Fruit fly (Drosophila melanogaster) whole organism, embryonic: ENCODE data around the gene CG4293.

Source experiments
- BEAF-32 ChIP-seq: fragments of 200-800 bp; sonication (Bioruptor generic); optimal IDR thresholded peaks from 3 replicates; lab custom pipeline; 2017; ENCODE audit warnings: missing biosample characterization, missing genetic modification characterization, mild to moderate bottlenecking, moderate library complexity, missing genetic modification reagents
- Bgb ChIP-seq: fragments of 200-800 bp; sonication (Bioruptor generic); IDR thresholded peaks from 2 replicates; pipeline ENCODE4 v1.3.6; 2022; ENCODE audit warnings: missing biosample characterization, missing genetic modification characterization; ENCODE audit not compliant: partially characterized antibody
- BtbVII ChIP-seq: fragments of 200-800 bp; sonication (Bioruptor generic); optimal IDR thresholded peaks from 3 replicates; lab custom pipeline; 2017; ENCODE audit warnings: missing biosample characterization, mild to moderate bottlenecking, missing genetic modification characterization
- CG10274 ChIP-seq: fragments of 200-800 bp; sonication (Bioruptor generic); optimal IDR thresholded peaks from 3 replicates; lab custom pipeline; 2017; ENCODE audit warnings: missing biosample characterization, mild to moderate bottlenecking, missing genetic modification characterization
- CG10543 ChIP-seq: fragments of 200-800 bp; sonication (Bioruptor generic); optimal IDR thresholded peaks from 3 replicates; lab custom pipeline; 2017; ENCODE audit warnings: missing biosample characterization, mild to moderate bottlenecking, missing genetic modification characterization, moderate library complexity
- CG12071 ChIP-seq: fragments of 200-800 bp; sonication (Bioruptor generic); optimal IDR thresholded peaks from 3 replicates; lab custom pipeline; 2018; ENCODE audit warnings: missing biosample characterization, mild to moderate bottlenecking, missing genetic modification characterization
- CG13287 ChIP-seq: fragments of 200-800 bp; sonication (Bioruptor generic); IDR thresholded peaks from 2 replicates; pipeline ENCODE4 v1.3.6; 2022; ENCODE audit warnings: missing biosample characterization, missing genetic modification characterization; ENCODE audit not compliant: partially characterized antibody
- CG13894 ChIP-seq: fragments of 200-800 bp; sonication (Bioruptor generic); optimal IDR thresholded peaks from 3 replicates; lab custom pipeline; 2018; ENCODE audit warnings: missing biosample characterization, mild to moderate bottlenecking, missing genetic modification characterization, moderate library complexity
- CG14441 ChIP-seq: fragments of 200-800 bp; sonication (Bioruptor generic); IDR thresholded peaks from 2 replicates; pipeline ENCODE4 v1.3.6; 2022; ENCODE audit warnings: missing biosample characterization, missing genetic modification characterization
- CG14860 ChIP-seq: fragments of 200-800 bp; sonication (Bioruptor generic); IDR thresholded peaks from 3 replicates; pipeline ENCODE4 v1.3.6; 2022; ENCODE audit warnings: missing biosample characterization, missing genetic modification characterization; ENCODE audit not compliant: partially characterized antibody
- CG15479 ChIP-seq: fragments of 200-800 bp; sonication (Bioruptor generic); optimal IDR thresholded peaks from 3 replicates; lab custom pipeline; 2019; ENCODE audit warnings: missing biosample characterization, mild to moderate bottlenecking, missing genetic modification characterization, moderate library complexity
- CG15514 ChIP-seq: fragments of 200-800 bp; sonication (Bioruptor generic); optimal IDR thresholded peaks from 3 replicates; lab custom pipeline; 2017; ENCODE audit warnings: missing biosample characterization, missing genetic modification characterization, mild to moderate bottlenecking, moderate library complexity, missing genetic modification reagents
- CG16813 ChIP-seq: fragments of 200-800 bp; sonication (Bioruptor generic); IDR thresholded peaks from 3 replicates; pipeline ENCODE4 v1.3.6; 2022; ENCODE audit warnings: missing biosample characterization, missing genetic modification characterization; ENCODE audit not compliant: partially characterized antibody
- CG17385 ChIP-seq: fragments of 200-800 bp; sonication (Bioruptor generic); optimal IDR thresholded peaks from 3 replicates; lab custom pipeline; 2018; ENCODE audit warnings: missing biosample characterization, mild to moderate bottlenecking, missing genetic modification characterization
- CG17802 ChIP-seq: fragments of 200-800 bp; sonication (Bioruptor generic); optimal IDR thresholded peaks from 2 replicates; lab custom pipeline; 2018; ENCODE audit warnings: missing biosample characterization, mild to moderate bottlenecking, missing genetic modification characterization, moderate library complexity
- CG17912 ChIP-seq: fragments of 200-800 bp; sonication (Bioruptor generic); optimal IDR thresholded peaks from 2 replicates; lab custom pipeline; 2018; ENCODE audit warnings: missing biosample characterization, mild to moderate bottlenecking, missing genetic modification characterization
- CG2129 ChIP-seq: fragments of 200-800 bp; sonication (Bioruptor generic); IDR thresholded peaks from 2 replicates; pipeline ENCODE4 v1.3.6; 2022; ENCODE audit warnings: missing biosample characterization, missing genetic modification characterization; ENCODE audit not compliant: partially characterized antibody
- CG4360 ChIP-seq: fragments of 200-800 bp; sonication (Bioruptor generic); IDR thresholded peaks from 2 replicates; pipeline ENCODE4 v1.3.6; 2022; ENCODE audit warnings: missing biosample characterization, missing genetic modification characterization
- CG5180 ChIP-seq: fragments of 200-800 bp; sonication (Bioruptor generic); optimal IDR thresholded peaks from 3 replicates; lab custom pipeline; 2017; ENCODE audit warnings: missing biosample characterization, missing genetic modification characterization, mild to moderate bottlenecking, moderate library complexity, missing genetic modification reagents
- CG6254 ChIP-seq: fragments of 200-800 bp; sonication (Bioruptor generic); optimal IDR thresholded peaks from 3 replicates; lab custom pipeline; 2017; ENCODE audit warnings: mild to moderate bottlenecking, missing biosample characterization, missing genetic modification reagents, missing genetic modification characterization
- CG6791 ChIP-seq: fragments of 200-800 bp; sonication (Bioruptor generic); IDR thresholded peaks from 3 replicates; pipeline ENCODE4 v1.3.6; 2022; ENCODE audit warnings: missing biosample characterization, missing genetic modification characterization; ENCODE audit not compliant: partially characterized antibody
- CG8281 ChIP-seq: fragments of 200-800 bp; sonication (Bioruptor generic); optimal IDR thresholded peaks from 2 replicates; lab custom pipeline; 2018; ENCODE audit warnings: missing biosample characterization, mild to moderate bottlenecking, missing genetic modification characterization, moderate library complexity
- CG8290 ChIP-seq, 3 experiments: fragments of 200-800 bp; sonication (Bioruptor generic); optimal IDR thresholded peaks; 2 replicates each; lab custom pipeline; 2016 to 2019; ENCODE audit warnings: missing biosample characterization in 3 of 3, missing genetic modification characterization in 3 of 3, mild to moderate bottlenecking in 2 of 3, moderate library complexity in 1 of 3
- CTCF ChIP-seq: fragments of 200-800 bp; sonication (Bioruptor generic); optimal IDR thresholded peaks from 2 replicates; lab custom pipeline; 2017; ENCODE audit warnings: missing biosample characterization, mild to moderate bottlenecking, missing genetic modification characterization, moderate library complexity
- Deaf1 ChIP-seq: fragments of 200-800 bp; optimal IDR thresholded peaks from 3 replicates; lab custom pipeline; 2019; ENCODE audit warnings: missing biosample characterization, mild to moderate bottlenecking, missing genetic modification characterization, moderate library complexity
- Dll ChIP-seq: fragments of 200-800 bp; sonication (Bioruptor generic); IDR thresholded peaks from 4 replicates; pipeline ENCODE4 v1.3.6; 2022; ENCODE audit warnings: missing biosample characterization, missing genetic modification characterization; ENCODE audit not compliant: partially characterized antibody
- Drgx ChIP-seq: fragments of 200-800 bp; sonication (Bioruptor generic); IDR thresholded peaks from 2 replicates; pipeline ENCODE4 v1.3.6; 2022; ENCODE audit warnings: missing biosample characterization, missing genetic modification characterization
- HLH4C ChIP-seq: fragments of 200-800 bp; sonication (Bioruptor generic); IDR thresholded peaks from 3 replicates; pipeline ENCODE4 v1.3.6; 2022; ENCODE audit warnings: missing biosample characterization, missing genetic modification characterization; ENCODE audit not compliant: partially characterized antibody
- Med ChIP-seq: fragments of 200-800 bp; sonication (Bioruptor generic); peaks from one replicate; lab custom pipeline; 2016; ENCODE audit warnings: missing biosample characterization, missing genetic modification characterization, mild to moderate bottlenecking, inconsistent platforms, moderate library complexity
- Neu2 ChIP-seq: fragments of 200-800 bp; sonication (Bioruptor generic); optimal IDR thresholded peaks from 3 replicates; lab custom pipeline; 2016; ENCODE audit warnings: missing biosample characterization, missing genetic modification characterization, borderline replicate concordance
- Scr ChIP-seq: fragments of 200-800 bp; sonication (Bioruptor generic); IDR thresholded peaks from 2 replicates; pipeline ENCODE4 v1.3.6; 2022; ENCODE audit warnings: missing biosample characterization, missing genetic modification characterization; ENCODE audit not compliant: partially characterized antibody
- al ChIP-seq: fragments of 200-800 bp; sonication (Bioruptor generic); IDR thresholded peaks from 2 replicates; pipeline ENCODE4 v1.3.6; 2022; ENCODE audit warnings: missing biosample characterization, missing genetic modification characterization
- bbx ChIP-seq: fragments of 200-800 bp; sonication (Bioruptor generic); IDR thresholded peaks from 2 replicates; pipeline ENCODE4 v1.3.6; 2022; ENCODE audit warnings: missing biosample characterization, missing genetic modification characterization; ENCODE audit not compliant: partially characterized antibody
- cg ChIP-seq: fragments of 200-800 bp; sonication (Bioruptor generic); optimal IDR thresholded peaks from 3 replicates; lab custom pipeline; 2019; ENCODE audit warnings: missing biosample characterization, mild to moderate bottlenecking, missing genetic modification characterization, moderate library complexity
- eve ChIP-seq, 2 experiments: fragments of >200 bp; optimal IDR thresholded peaks; 2 replicates each; lab custom pipeline; 2017; ENCODE audit warnings: missing biosample characterization in 2 of 2, missing genetic modification characterization in 2 of 2
- grn ChIP-seq: fragments of 200-800 bp; sonication (Bioruptor generic); optimal IDR thresholded peaks from 3 replicates; lab custom pipeline; 2017; ENCODE audit warnings: missing biosample characterization, missing genetic modification characterization
- knrl ChIP-seq: fragments of 200-800 bp; sonication (Bioruptor generic); IDR thresholded peaks from 3 replicates; pipeline ENCODE4 v1.3.6; 2022; ENCODE audit warnings: missing biosample characterization, missing genetic modification characterization; ENCODE audit not compliant: partially characterized antibody
- onecut ChIP-seq: fragments of 200-800 bp; sonication (Bioruptor generic); IDR thresholded peaks from 2 replicates; pipeline ENCODE4 v1.3.6; 2022; ENCODE audit warnings: missing biosample characterization, missing genetic modification characterization
- org-1 ChIP-seq: fragments of 200-800 bp; sonication (Bioruptor generic); optimal IDR thresholded peaks from 2 replicates; lab custom pipeline; 2017; ENCODE audit warnings: missing biosample characterization, missing genetic modification characterization
- sd ChIP-seq: fragments of 200-800 bp; sonication (Bioruptor generic); optimal IDR thresholded peaks from 3 replicates; lab custom pipeline; 2018; ENCODE audit warnings: missing biosample characterization, mild to moderate bottlenecking, missing genetic modification characterization, moderate library complexity
- stwl ChIP-seq: fragments of 200-800 bp; sonication (Bioruptor generic); optimal IDR thresholded peaks from 3 replicates; lab custom pipeline; 2018; ENCODE audit warnings: missing biosample characterization, mild to moderate bottlenecking, missing genetic modification characterization, moderate library complexity
- tna ChIP-seq: fragments of 200-800 bp; sonication (Bioruptor generic); IDR thresholded peaks from 2 replicates; pipeline ENCODE4 v1.3.6; 2022; ENCODE audit warnings: missing biosample characterization, missing genetic modification characterization; ENCODE audit not compliant: partially characterized antibody
- unc-4 ChIP-seq: fragments of 200-800 bp; sonication (Bioruptor generic); IDR thresholded peaks from 2 replicates; pipeline ENCODE4 v1.3.6; 2022; ENCODE audit warnings: missing biosample characterization, missing genetic modification characterization; ENCODE audit not compliant: partially characterized antibody
- wdn ChIP-seq: fragments of 200-800 bp; sonication (Bioruptor generic); IDR thresholded peaks from 2 replicates; pipeline ENCODE4 v1.3.6; 2022; ENCODE audit warnings: missing biosample characterization, missing genetic modification characterization
- zen ChIP-seq: fragments of 200-800 bp; sonication (Bioruptor generic); optimal IDR thresholded peaks from 3 replicates; lab custom pipeline; 2018; ENCODE audit warnings: missing biosample characterization, mild to moderate bottlenecking, missing genetic modification characterization, moderate library complexity
- zfh2 ChIP-seq: fragments of 200-800 bp; sonication (Bioruptor generic); optimal IDR thresholded peaks from 2 replicates; lab custom pipeline; 2016; ENCODE audit warnings: missing biosample characterization, missing genetic modification characterization

CG4293 gene

DNA sequence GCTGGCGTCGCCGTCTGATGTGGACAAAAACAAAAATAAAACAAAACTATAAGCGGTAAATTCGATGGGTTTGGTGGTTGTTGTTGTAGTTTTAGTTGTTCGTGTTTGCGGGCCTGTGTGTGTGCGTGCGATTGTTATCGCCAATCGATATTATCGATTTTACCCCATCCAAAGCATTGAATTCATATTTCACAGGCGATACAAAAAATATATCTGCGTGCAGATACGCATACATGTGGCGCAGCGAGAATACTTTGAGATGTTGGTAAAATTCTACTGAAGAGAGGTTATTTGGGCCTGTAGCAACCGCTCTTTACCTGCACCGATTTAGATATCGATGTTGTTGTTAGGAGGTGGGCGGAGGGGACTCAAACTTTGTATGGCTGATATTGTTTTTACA, 8.4 kb downstream of the CG4293 start:
- peak; percentile 55; the same call in 2 of the 3 replicates for TF ChIP-seq HLH4C (GFP tag; lab: Robert Waterston, UW)
- TF ChIP-seq BEAF-32 (GFP tag; lab: Kevin White, UChicago): peak; percentile 54
- peak; percentile 14 for TF ChIP-seq CG5180 (GFP tag; lab: Kevin White, UChicago)
- peak; percentile 47; the same call in 1 of the 2 replicates for TF ChIP-seq unc-4 (GFP tag; lab: Robert Waterston, UW)
- no peak for TF ChIP-seq CG10274
- peak; percentile 35 for TF ChIP-seq CG17912 (GFP tag; lab: Kevin White, UChicago)
- peak; percentile 14 for TF ChIP-seq Deaf1 (tag; lab: Kevin White, UChicago)
- peak; percentile 2 for TF ChIP-seq CG13894
- TF ChIP-seq stwl (tag; lab: Kevin White, UChicago): peak; percentile 14
- TF ChIP-seq org-1 (GFP tag; lab: Kevin White, UChicago): no peak
- peak; percentile 28; the same call in 1 of the 2 replicates for TF ChIP-seq CG2129
- TF ChIP-seq tna (GFP tag; lab: Robert Waterston, UW): peak; percentile 36; the same call in 1 of the 2 replicates
- TF ChIP-seq cg: peak; percentile 12
- TF ChIP-seq CG15479: peak; percentile 52
- no peak for TF ChIP-seq zfh2 (GFP tag; lab: Kevin White, UChicago)
- no peak for TF ChIP-seq zen (tag; lab: Kevin White, UChicago)
- no peak for TF ChIP-seq Neu2
- no peak for TF ChIP-seq CG8281 (tag; lab: Kevin White, UChicago)
- peak; percentile 7 for TF ChIP-seq CG12071
- TF ChIP-seq sd (tag; lab: Kevin White, UChicago): no peak
- TF ChIP-seq al (GFP tag; lab: Robert Waterston, UW): no peak
- 0 out of 2 replicates have a peak, but pooled peaks have one; percentile 8 for TF ChIP-seq CG14441 (GFP tag; lab: Robert Waterston, UW)
- TF ChIP-seq CG16813 (GFP tag; lab: Robert Waterston, UW): peak; percentile 47; the same call in 2 of the 3 replicates
- peak; percentile 43 for TF ChIP-seq CG13287
- TF ChIP-seq Med (GFP tag; lab: Kevin White, UChicago): peak; percentile 61
- TF ChIP-seq Dll: peak; percentile 37; the same call in 1 of the 4 replicates
- TF ChIP-seq CG4360 (GFP tag; lab: Robert Waterston, UW): peak; percentile 88
- TF ChIP-seq CTCF (GFP tag; lab: Kevin White, UChicago): no peak
- peak; percentile 38; the same call in 1 of the 2 replicates for TF ChIP-seq bbx (GFP tag; lab: Robert Waterston, UW)
- TF ChIP-seq CG14860: 0 out of 3 replicates have a peak, but pooled peaks have one; percentile 41
- TF ChIP-seq wdn (GFP tag; lab: Robert Waterston, UW): no peak
- no peak for TF ChIP-seq Drgx (GFP tag; lab: Robert Waterston, UW)
- TF ChIP-seq CG17385 (GFP tag; lab: Kevin White, UChicago): peak; percentile 18
- TF ChIP-seq CG6791 (GFP tag; lab: Robert Waterston, UW): 0 out of 3 replicates have a peak, but pooled peaks have one; percentile 23
- peak; percentile 11 for TF ChIP-seq CG10543 (GFP tag; lab: Kevin White, UChicago)
- TF ChIP-seq Bgb (GFP tag; lab: Robert Waterston, UW): peak; percentile 29; the same call in 1 of the 2 replicates
- peak; percentile 26; the same call in 1 of the 3 replicates for TF ChIP-seq knrl (GFP tag; lab: Robert Waterston, UW)
- TF ChIP-seq CG6254 (GFP tag; lab: Kevin White, UChicago): peak; percentile 9
- TF ChIP-seq CG8290 (GFP tag; optimal IDR thresholded peaks at IDR 0.05; lab: Kevin White, UChicago): no peak
- peak in 1 of 2 experiments; percentile 14 for TF ChIP-seq CG8290 (tag; optimal IDR thresholded peaks at IDR 0.05; lab: Kevin White, UChicago)
- TF ChIP-seq Scr (GFP tag; lab: Robert Waterston, UW): peak; percentile 52
- peak; percentile 44 for TF ChIP-seq grn
- TF ChIP-seq CG17802 (tag; lab: Kevin White, UChicago): no peak
- TF ChIP-seq eve (GFP tag; optimal IDR thresholded peaks at IDR 0.05; lab: Kevin White, UChicago): peak in 1 of 2 experiments; percentile 78
- TF ChIP-seq onecut (GFP tag; lab: Robert Waterston, UW): peak; percentile 97
- TF ChIP-seq BtbVII (GFP tag; lab: Kevin White, UChicago): peak; percentile 13
- TF ChIP-seq CG15514 (GFP tag; lab: Kevin White, UChicago): peak; percentile 51
